Worm (Caenorhabditis elegans): ENCODE data around the gene wdr-60.
A peak's percentile ranks its signal among the peaks of the same experiment; 100 is the strongest.

wdr-60 gene

DNA sequence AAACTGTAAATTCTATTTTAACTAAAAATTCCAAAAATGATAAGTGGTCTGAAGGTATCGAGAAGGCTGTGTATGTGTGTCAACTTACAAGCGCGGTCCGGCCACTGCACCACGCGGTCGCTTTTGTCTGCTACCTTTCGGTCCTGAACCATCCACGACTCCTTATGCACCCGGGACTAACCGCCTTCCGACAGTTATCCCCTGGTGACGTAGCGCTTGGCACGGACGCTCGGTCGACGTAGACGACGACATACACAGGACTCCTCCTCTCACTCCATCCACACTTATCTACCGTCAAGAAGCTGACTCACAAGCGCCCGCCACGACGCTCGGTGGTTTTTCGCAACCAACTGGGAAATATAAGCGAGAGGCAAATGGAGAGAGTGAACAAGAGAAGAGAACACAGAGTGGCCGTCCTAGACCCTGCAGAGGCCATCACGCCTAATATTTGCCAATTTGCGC is 44.4 kb downstream of the wdr-60 start:
- TF ChIP-seq elt-4 (tag; optimal IDR thresholded peaks at IDR 0.05) (peak; percentile 76), sox-2 (GFP tag; IDR thresholded peaks at IDR 0.05) (peak; percentile 65), elt-2 (tag; optimal IDR thresholded peaks at IDR 0.05) (peak; percentile 95), gmeb-2 (tag; optimal IDR thresholded peaks at IDR 0.05) (peak; percentile 67), sdc-2 (tag; optimal IDR thresholded peaks at IDR 0.05) (peak; percentile 82), K02D7.2 (tag; optimal IDR thresholded peaks at IDR 0.05) (peak; percentile 86), fkh-6 (tag; optimal IDR thresholded peaks at IDR 0.05) (peak; percentile 88), hlh-15 (tag; optimal IDR thresholded peaks at IDR 0.05) (peak; percentile 54), ceh-19 (GFP tag; optimal IDR thresholded peaks at IDR 0.05) (peak; percentile 90), npax-4 (tag; optimal IDR thresholded peaks at IDR 0.05) (peak; percentile 57), ceh-9 (tag; optimal IDR thresholded peaks at IDR 0.05) (peak; percentile 39), rnt-1 (tag; optimal IDR thresholded peaks at IDR 0.05) (peak; percentile 83), hlh-8 (tag; optimal IDR thresholded peaks at IDR 0.05) (peak; percentile 52), unc-42 (tag; optimal IDR thresholded peaks at IDR 0.05) (peak; percentile 69), pqm-1 (tag; optimal IDR thresholded peaks at IDR 0.05) (peak; percentile 60), nfya-1 (tag; optimal IDR thresholded peaks at IDR 0.05) (peak; percentile 72), dve-1 (tag; optimal IDR thresholded peaks at IDR 0.05) (peak; percentile 84), tbx-2 (tag; optimal IDR thresholded peaks at IDR 0.05) (peak; percentile 91), ceh-2 (tag; optimal IDR thresholded peaks at IDR 0.05) (peak; percentile 72), che-1 (tag; optimal IDR thresholded peaks at IDR 0.05) (peak; percentile 85), fax-1 (tag; optimal IDR thresholded peaks at IDR 0.05) (peak; percentile 81), lin-11 (tag; optimal IDR thresholded peaks at IDR 0.05) (peak; percentile 77), nhr-232 (tag; optimal IDR thresholded peaks at IDR 0.05) (peak; percentile 81), dmd-4 (tag; optimal IDR thresholded peaks at IDR 0.05; ENCODE audit: borderline replicate concordance) (peak; percentile 92), ceh-14 (tag; optimal IDR thresholded peaks at IDR 0.05) (peak; percentile 83), madf-2 (tag; optimal IDR thresholded peaks at IDR 0.05) (peak; percentile 50), lim-6 (tag; optimal IDR thresholded peaks at IDR 0.05) (peak; percentile 45), ceh-48 (tag; optimal IDR thresholded peaks at IDR 0.05) (peak; percentile 67), ceh-34 (tag; optimal IDR thresholded peaks at IDR 0.05) (peak; percentile 96), hlh-6 (tag; optimal IDR thresholded peaks at IDR 0.05) (peak; percentile 91), ztf-16 (tag; optimal IDR thresholded peaks at IDR 0.05) (peak; percentile 86), ets-4 (tag; optimal IDR thresholded peaks at IDR 0.05) (peak; percentile 97), ahr-1 (tag; optimal IDR thresholded peaks at IDR 0.05) (peak; percentile 11), ceh-31 (tag; optimal IDR thresholded peaks at IDR 0.05) (peak; percentile 81), C08G9.2 (tag; optimal IDR thresholded peaks at IDR 0.05) (peak; percentile 86), F13H6.1 (tag; optimal IDR thresholded peaks at IDR 0.05) (peak; percentile 85), ceh-6 (GFP tag; optimal IDR thresholded peaks at IDR 0.05) (peak; percentile 84), Y22D7AL.16 (tag; optimal IDR thresholded peaks at IDR 0.05) (peak; percentile 38), hlh-30 (tag; optimal IDR thresholded peaks at IDR 0.05; ENCODE audit: insufficient read depth) (peak; percentile 47), pha-2 (tag; optimal IDR thresholded peaks at IDR 0.05) (peak; percentile 86), tbx-7 (tag; optimal IDR thresholded peaks at IDR 0.05) (peak; percentile 55), syd-9 (tag; optimal IDR thresholded peaks at IDR 0.05) (peak; percentile 87), ceh-45 (GFP tag; IDR thresholded peaks at IDR 0.05) (peak; percentile 87), unc-3 (GFP tag; conservative IDR thresholded peaks at IDR 0.05) (peak; percentile 67), unc-3 (tag; optimal IDR thresholded peaks at IDR 0.05) (peak; percentile 91), ref-2 (tag; optimal IDR thresholded peaks at IDR 0.05) (peak; percentile 91), ttx-3 (tag; optimal IDR thresholded peaks at IDR 0.05) (peak; percentile 81), T23F11.4 (GFP tag; optimal IDR thresholded peaks at IDR 0.05) (peak; percentile 93), eyg-1 (tag; optimal IDR thresholded peaks at IDR 0.05) (peak; percentile 80), mec-3 (tag; optimal IDR thresholded peaks at IDR 0.05; ENCODE audit: borderline replicate concordance) (peak; percentile 51), ceh-18 (tag; optimal IDR thresholded peaks at IDR 0.05) (peak; percentile 92), C38D4.7 (GFP tag; optimal IDR thresholded peaks at IDR 0.05) (peak; percentile 78), hlh-13 (GFP tag; optimal IDR thresholded peaks at IDR 0.05) (peak; percentile 78)
